Fruit fly (Drosophila melanogaster): ENCODE results near the gene mth.

Gene mth

DNA sequence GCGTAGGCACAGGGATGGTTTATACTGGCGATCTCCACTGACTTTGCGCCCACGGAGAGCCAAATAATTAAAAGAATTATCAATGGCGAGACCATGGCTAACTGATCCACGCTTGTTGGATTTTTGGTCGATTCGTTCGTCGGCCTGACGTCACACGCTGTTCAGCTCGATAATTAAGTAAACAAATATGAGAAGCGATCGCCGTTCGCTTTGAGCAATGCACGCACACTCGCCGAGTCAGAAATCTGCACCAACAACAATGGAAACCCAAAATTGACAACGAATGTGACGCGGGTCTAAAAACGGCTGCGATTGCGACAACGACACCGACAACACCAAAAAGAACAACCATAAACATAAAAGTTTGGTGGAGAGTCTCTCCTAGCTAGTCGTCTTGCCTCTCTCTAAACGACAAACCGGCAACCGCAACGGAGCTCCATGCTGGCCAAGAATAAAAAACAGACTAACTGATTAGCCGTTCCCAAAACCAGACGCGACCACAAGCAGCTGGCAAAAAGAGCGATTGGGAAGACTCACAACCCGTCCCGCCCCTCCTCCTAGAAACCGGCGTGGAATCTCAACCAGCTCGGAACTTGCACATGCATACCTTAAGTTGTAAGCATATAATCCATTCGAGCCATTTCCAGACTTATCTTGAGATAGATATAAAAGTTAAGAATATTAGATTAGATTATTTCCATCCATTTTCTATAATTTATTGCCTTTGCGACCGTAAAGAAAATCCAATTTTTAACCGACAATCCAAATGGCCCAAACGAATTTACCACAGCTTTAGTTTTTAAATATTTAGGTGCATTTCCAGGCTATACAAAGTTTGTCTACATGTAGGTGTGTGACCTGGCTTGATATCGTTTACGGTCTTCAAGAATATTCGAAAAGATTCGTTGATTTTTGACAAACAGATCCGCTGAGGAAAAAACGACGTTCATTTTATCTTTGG is 14.6 kb downstream of the mth start, which contains the start of gene mthl9 (continued):
- TF ChIP-seq Hey (tag; optimal IDR thresholded peaks at IDR 0.05): no peak
- TF ChIP-seq Ets65A (GFP tag): peak; percentile 48
- no peak for TF ChIP-seq CG11093 (GFP tag; IDR thresholded peaks at IDR 0.05)
- no peak for TF ChIP-seq CG8281 (tag; optimal IDR thresholded peaks at IDR 0.05)
- no peak for TF ChIP-seq jing (GFP tag; optimal IDR thresholded peaks at IDR 0.05)
- TF ChIP-seq B-H2 (GFP tag; optimal IDR thresholded peaks at IDR 0.05): peak; percentile 54
- TF ChIP-seq psq (GFP tag; optimal IDR thresholded peaks at IDR 0.05): no peak
- no peak for TF ChIP-seq CG7839 (tag; optimal IDR thresholded peaks at IDR 0.05)
- TF ChIP-seq Antp (GFP tag; optimal IDR thresholded peaks at IDR 0.05): no peak
- TF ChIP-seq CG10274 (GFP tag; optimal IDR thresholded peaks at IDR 0.05): no peak
- TF ChIP-seq Chrac-16 (GFP tag; optimal IDR thresholded peaks at IDR 0.05): no peak
- TF ChIP-seq Xbp1 (GFP tag; optimal IDR thresholded peaks at IDR 0.05): no peak
- TF ChIP-seq D (optimal IDR thresholded peaks at IDR 0.05): no peak
- TF ChIP-seq D (GFP tag; optimal IDR thresholded peaks at IDR 0.05): no peak
- TF ChIP-seq CG31224 (GFP tag; IDR thresholded peaks at IDR 0.05): no peak
- TF ChIP-seq zfh2 (GFP tag; optimal IDR thresholded peaks at IDR 0.05): peak; percentile 3
- no peak for TF ChIP-seq CG18764 (GFP tag; optimal IDR thresholded peaks at IDR 0.05)
- no peak for TF ChIP-seq Sry-β (GFP tag; optimal IDR thresholded peaks at IDR 0.05)
- TF ChIP-seq CG2116 (GFP tag; optimal IDR thresholded peaks at IDR 0.05): peak; percentile 1
- TF ChIP-seq CG10431 (GFP tag; optimal IDR thresholded peaks at IDR 0.05): no peak
- no peak for TF ChIP-seq eve (GFP tag; optimal IDR thresholded peaks at IDR 0.05)
- TF ChIP-seq cato (GFP tag; optimal IDR thresholded peaks at IDR 0.05; ENCODE audit: borderline replicate concordance): no peak
- no peak for TF ChIP-seq tin (GFP tag; optimal IDR thresholded peaks at IDR 0.05)
- TF ChIP-seq ab (GFP tag; optimal IDR thresholded peaks at IDR 0.05): no peak
- TF ChIP-seq Vsx1 (GFP tag; optimal IDR thresholded peaks at IDR 0.05): peak; percentile 91
- no peak for TF ChIP-seq CG4282 (GFP tag; optimal IDR thresholded peaks at IDR 0.05)
- TF ChIP-seq mam (GFP tag; optimal IDR thresholded peaks at IDR 0.05): no peak
- TF ChIP-seq CG9876 (GFP tag; optimal IDR thresholded peaks at IDR 0.05): no peak
- TF ChIP-seq ara (GFP tag; IDR thresholded peaks at IDR 0.05): no peak
- TF ChIP-seq dm (GFP tag; optimal IDR thresholded peaks at IDR 0.05): no peak
- no peak for TF ChIP-seq HLH4C (GFP tag; IDR thresholded peaks at IDR 0.05; ENCODE audit: partially characterized antibody)
- TF ChIP-seq CkIIα-i1 (GFP tag; IDR thresholded peaks at IDR 0.05): no peak
- no peak for TF ChIP-seq Dfd (GFP tag; optimal IDR thresholded peaks at IDR 0.05)
- no peak for TF ChIP-seq CG15073 (GFP tag; optimal IDR thresholded peaks at IDR 0.05)
- TF ChIP-seq Eip74EF (GFP tag; optimal IDR thresholded peaks at IDR 0.05): peak in 1 of 2 experiments; percentile 15
- TF ChIP-seq btn (GFP tag; optimal IDR thresholded peaks at IDR 0.05): no peak
- no peak for TF ChIP-seq Opbp (GFP tag; IDR thresholded peaks at IDR 0.05; ENCODE audit: partially characterized antibody)
- no peak for TF ChIP-seq cad (GFP tag; optimal IDR thresholded peaks at IDR 0.05)
- peak; percentile 0 for TF ChIP-seq CG14710 (tag; optimal IDR thresholded peaks at IDR 0.05)
- no peak for TF ChIP-seq PHDP (tag; optimal IDR thresholded peaks at IDR 0.05)
- peak; percentile 99 for TF ChIP-seq chinmo (GFP tag; IDR thresholded peaks at IDR 0.05; ENCODE audit: partially characterized antibody)
- no peak for TF ChIP-seq scrt (GFP tag; optimal IDR thresholded peaks at IDR 0.05)
- no peak for TF ChIP-seq CG3995 (GFP tag; optimal IDR thresholded peaks at IDR 0.05)
- no peak for TF ChIP-seq CG7987 (GFP tag; optimal IDR thresholded peaks at IDR 0.05)
- TF ChIP-seq CG31388 (GFP tag; optimal IDR thresholded peaks at IDR 0.05): no peak
- TF ChIP-seq zf30C (GFP tag; optimal IDR thresholded peaks at IDR 0.05): no peak
- TF ChIP-seq CG17186 (GFP tag; optimal IDR thresholded peaks at IDR 0.05): no peak
- TF ChIP-seq ash1 (GFP tag; optimal IDR thresholded peaks at IDR 0.05): no peak
- TF ChIP-seq nau (GFP tag; optimal IDR thresholded peaks at IDR 0.05): peak; percentile 45
